Fruit fly (Drosophila melanogaster) whole organism, embryonic: ENCODE data around the gene CG4465.

Source experiments
- Antp ChIP-seq: fragments of 200-800 bp; sonication (Bioruptor generic); optimal IDR thresholded peaks from 3 replicates; lab custom pipeline; 2016; ENCODE audit warnings: missing biosample characterization, missing genetic modification characterization
- Atf6 ChIP-seq: fragments of 200-800 bp; sonication (Bioruptor generic); IDR thresholded peaks from 2 replicates; pipeline ENCODE4 v1.3.6; 2022; ENCODE audit warnings: missing biosample characterization, missing genetic modification characterization
- B-H1 ChIP-seq: fragments of 200-800 bp; sonication (Bioruptor generic); IDR thresholded peaks from 3 replicates; pipeline ENCODE4 v1.3.6; 2022; ENCODE audit warnings: missing biosample characterization, missing genetic modification characterization
- BtbVII ChIP-seq: fragments of 200-800 bp; sonication (Bioruptor generic); optimal IDR thresholded peaks from 3 replicates; lab custom pipeline; 2017; ENCODE audit warnings: missing biosample characterization, mild to moderate bottlenecking, missing genetic modification characterization
- CG10366 ChIP-seq: fragments of 200-800 bp; sonication (Bioruptor generic); IDR thresholded peaks from 2 replicates; pipeline ENCODE4 v1.3.6; 2022; ENCODE audit warnings: missing biosample characterization, missing genetic modification characterization
- CG11398 ChIP-seq: fragments of 200-800 bp; sonication (Bioruptor generic); optimal IDR thresholded peaks from 2 replicates; lab custom pipeline; 2016; ENCODE audit warnings: missing biosample characterization, missing genetic modification characterization
- CG11456 ChIP-seq: fragments of 200-800 bp; sonication (Bioruptor generic); IDR thresholded peaks from 3 replicates; pipeline ENCODE4 v1.3.6; 2022; ENCODE audit warnings: missing biosample characterization, missing genetic modification characterization
- CG14965 ChIP-seq: fragments of 200-800 bp; sonication (Bioruptor generic); optimal IDR thresholded peaks from 2 replicates; lab custom pipeline; 2016; ENCODE audit warnings: missing biosample characterization, missing genetic modification characterization, borderline replicate concordance
- CG15011 ChIP-seq: fragments of 200-800 bp; sonication (Bioruptor generic); optimal IDR thresholded peaks from 3 replicates; lab custom pipeline; 2018; ENCODE audit warnings: missing biosample characterization, mild to moderate bottlenecking, missing genetic modification characterization
- CG15514 ChIP-seq: fragments of 200-800 bp; sonication (Bioruptor generic); optimal IDR thresholded peaks from 3 replicates; lab custom pipeline; 2017; ENCODE audit warnings: missing biosample characterization, missing genetic modification characterization, mild to moderate bottlenecking, moderate library complexity, missing genetic modification reagents
- CG1602 ChIP-seq: fragments of 200-800 bp; sonication (Bioruptor generic); optimal IDR thresholded peaks from 3 replicates; lab custom pipeline; 2016; ENCODE audit warnings: missing biosample characterization, missing genetic modification characterization
- CG18476 ChIP-seq: fragments of 200-800 bp; sonication (Bioruptor generic); optimal IDR thresholded peaks from 2 replicates; lab custom pipeline; 2016; ENCODE audit warnings: missing biosample characterization, mild to moderate bottlenecking, missing genetic modification characterization
- CG2120 ChIP-seq: fragments of 200-800 bp; sonication (Bioruptor generic); optimal IDR thresholded peaks from 3 replicates; lab custom pipeline; 2016; ENCODE audit warnings: missing biosample characterization, missing genetic modification characterization
- CG30431 ChIP-seq: fragments of 200-800 bp; sonication (Bioruptor generic); optimal IDR thresholded peaks from 2 replicates; lab custom pipeline; 2017; ENCODE audit warnings: missing biosample characterization, missing genetic modification characterization
- CG32767 ChIP-seq: fragments of 200-800 bp; sonication (Bioruptor generic); IDR thresholded peaks from 2 replicates; pipeline ENCODE4 v1.3.6; 2022; ENCODE audit warnings: missing biosample characterization, missing genetic modification characterization
- CG5245 ChIP-seq: fragments of 200-800 bp; sonication (Bioruptor generic); optimal IDR thresholded peaks from 3 replicates; lab custom pipeline; 2016; ENCODE audit warnings: missing biosample characterization, missing genetic modification characterization
- CG6765 ChIP-seq: fragments of 200-800 bp; sonication (Bioruptor generic); optimal IDR thresholded peaks from 3 replicates; lab custom pipeline; 2017; ENCODE audit warnings: missing biosample characterization, mild to moderate bottlenecking, missing genetic modification characterization
- CG7839 ChIP-seq: fragments of 200-800 bp; sonication (Bioruptor generic); optimal IDR thresholded peaks from 3 replicates; lab custom pipeline; 2018; ENCODE audit warnings: missing biosample characterization, mild to moderate bottlenecking, missing genetic modification characterization, moderate library complexity
- Dbx ChIP-seq: fragments of 200-800 bp; sonication (Bioruptor generic); IDR thresholded peaks from 3 replicates; pipeline ENCODE4 v1.3.6; 2022; ENCODE audit warnings: missing biosample characterization, missing genetic modification characterization
- Deaf1 ChIP-seq: fragments of 200-800 bp; optimal IDR thresholded peaks from 3 replicates; lab custom pipeline; 2019; ENCODE audit warnings: missing biosample characterization, mild to moderate bottlenecking, missing genetic modification characterization, moderate library complexity
- HHEX ChIP-seq: fragments of 200-800 bp; sonication (Bioruptor generic); optimal IDR thresholded peaks from 3 replicates; lab custom pipeline; 2017; ENCODE audit warnings: missing biosample characterization, mild to moderate bottlenecking, missing genetic modification characterization, missing genetic modification reagents
- HmgD ChIP-seq: fragments of 200-800 bp; sonication (Bioruptor generic); optimal IDR thresholded peaks from 3 replicates; lab custom pipeline; 2016; ENCODE audit warnings: missing biosample characterization, missing genetic modification characterization
- Hmr ChIP-seq: fragments of 200-800 bp; sonication (Bioruptor generic); optimal IDR thresholded peaks from 3 replicates; lab custom pipeline; 2017; ENCODE audit warnings: mild to moderate bottlenecking, missing biosample characterization, missing genetic modification reagents, missing genetic modification characterization
- Med ChIP-seq: fragments of 200-800 bp; sonication (Bioruptor generic); peaks from one replicate; lab custom pipeline; 2016; ENCODE audit warnings: missing biosample characterization, missing genetic modification characterization, mild to moderate bottlenecking, inconsistent platforms, moderate library complexity
- Nf-YB ChIP-seq: fragments of 200-800 bp; sonication (Bioruptor generic); optimal IDR thresholded peaks from 3 replicates; lab custom pipeline; 2019; ENCODE audit warnings: missing biosample characterization, mild to moderate bottlenecking, missing genetic modification characterization, moderate library complexity
- aop ChIP-seq: fragments of 200-800 bp; sonication (Bioruptor generic); IDR thresholded peaks from 2 replicates; pipeline ENCODE4 v1.3.6; 2022; ENCODE audit warnings: missing biosample characterization, missing genetic modification characterization
- bbx ChIP-seq: fragments of 200-800 bp; sonication (Bioruptor generic); IDR thresholded peaks from 2 replicates; pipeline ENCODE4 v1.3.6; 2022; ENCODE audit warnings: missing biosample characterization, missing genetic modification characterization; ENCODE audit not compliant: partially characterized antibody
- bsh ChIP-seq, 2 experiments: fragments of 200-800 bp; sonication (Bioruptor generic); optimal IDR thresholded peaks; 2 replicates each; lab custom pipeline; 2017 to 2018; ENCODE audit warnings: mild to moderate bottlenecking in 2 of 2, missing biosample characterization in 2 of 2, missing genetic modification characterization in 2 of 2, moderate library complexity in 1 of 2
- cwo ChIP-seq: fragments of 200-800 bp; sonication (Bioruptor generic); optimal IDR thresholded peaks from 3 replicates; lab custom pipeline; 2017; ENCODE audit warnings: missing biosample characterization, missing genetic modification characterization, mild to moderate bottlenecking, moderate library complexity, missing genetic modification reagents
- dan ChIP-seq: fragments of 200-800 bp; sonication (Bioruptor generic); IDR thresholded peaks from 2 replicates; pipeline ENCODE4 v1.3.6; 2022; ENCODE audit warnings: missing biosample characterization, missing genetic modification characterization
- dysf ChIP-seq: fragments of 200-800 bp; sonication (Bioruptor generic); IDR thresholded peaks from 3 replicates; pipeline ENCODE4 v1.3.6; 2022; ENCODE audit warnings: missing biosample characterization, missing genetic modification characterization
- eyg ChIP-seq: fragments of 200-800 bp; sonication (Bioruptor generic); optimal IDR thresholded peaks from 3 replicates; lab custom pipeline; 2016; ENCODE audit warnings: missing biosample characterization, missing genetic modification characterization
- grn ChIP-seq: fragments of 200-800 bp; sonication (Bioruptor generic); optimal IDR thresholded peaks from 3 replicates; lab custom pipeline; 2017; ENCODE audit warnings: missing biosample characterization, missing genetic modification characterization
- insv ChIP-seq, 2 experiments: fragments of 200-800 bp; sonication (Bioruptor generic); optimal IDR thresholded peaks; 3 replicates each; lab custom pipeline; 2016 to 2018; ENCODE audit warnings: missing biosample characterization in 2 of 2, missing genetic modification characterization in 2 of 2
- jing ChIP-seq: fragments of 200-800 bp; sonication (Bioruptor generic); optimal IDR thresholded peaks from 2 replicates; lab custom pipeline; 2018; ENCODE audit warnings: missing biosample characterization, mild to moderate bottlenecking, missing genetic modification characterization
- klu ChIP-seq: fragments of 200-800 bp; sonication (Bioruptor generic); IDR thresholded peaks from 2 replicates; pipeline ENCODE4 v1.3.6; 2022; ENCODE audit warnings: missing biosample characterization, missing genetic modification characterization
- lilli ChIP-seq: fragments of 200-800 bp; sonication (Bioruptor generic); optimal IDR thresholded peaks from 3 replicates; lab custom pipeline; 2016; ENCODE audit warnings: missing biosample characterization, missing genetic modification characterization
- mirr ChIP-seq: fragments of 200-800 bp; sonication (Bioruptor generic); optimal IDR thresholded peaks from 3 replicates; lab custom pipeline; 2018; ENCODE audit warnings: missing biosample characterization, mild to moderate bottlenecking, missing genetic modification characterization
- org-1 ChIP-seq: fragments of 200-800 bp; sonication (Bioruptor generic); optimal IDR thresholded peaks from 2 replicates; lab custom pipeline; 2017; ENCODE audit warnings: missing biosample characterization, missing genetic modification characterization
- sens ChIP-seq: fragments of 200-800 bp; sonication (Bioruptor generic); peaks from one replicate; lab custom pipeline; 2016; ENCODE audit warnings: missing biosample characterization, missing genetic modification characterization
- sim ChIP-seq: fragments of 200-800 bp; sonication (Bioruptor generic); IDR thresholded peaks from 2 replicates; pipeline ENCODE4 v1.3.6; 2022; ENCODE audit warnings: missing biosample characterization, missing genetic modification characterization
- sima ChIP-seq: fragments of 200-800 bp; sonication (Bioruptor generic); optimal IDR thresholded peaks from 2 replicates; lab custom pipeline; 2016; ENCODE audit warnings: missing biosample characterization, missing genetic modification characterization
- slbo ChIP-seq: fragments of 200-800 bp; sonication (Bioruptor generic); IDR thresholded peaks from 2 replicates; pipeline ENCODE4 v1.3.6; 2022; ENCODE audit warnings: missing biosample characterization, missing genetic modification characterization
- stc ChIP-seq: fragments of 200-800 bp; sonication (Bioruptor generic); IDR thresholded peaks from 2 replicates; pipeline ENCODE4 v1.3.6; 2022; ENCODE audit warnings: missing biosample characterization, missing genetic modification characterization
- tna ChIP-seq: fragments of 200-800 bp; sonication (Bioruptor generic); IDR thresholded peaks from 2 replicates; pipeline ENCODE4 v1.3.6; 2022; ENCODE audit warnings: missing biosample characterization, missing genetic modification characterization; ENCODE audit not compliant: partially characterized antibody
- unpg ChIP-seq: fragments of 200-800 bp; sonication (Bioruptor generic); optimal IDR thresholded peaks from 3 replicates; lab custom pipeline; 2018; ENCODE audit warnings: missing biosample characterization, mild to moderate bottlenecking, missing genetic modification characterization, moderate library complexity
- wor ChIP-seq: fragments of 200-800 bp; sonication (Bioruptor generic); IDR thresholded peaks from 2 replicates; pipeline ENCODE4 v1.3.6; 2022; ENCODE audit warnings: missing biosample characterization, missing genetic modification characterization
- zf30C ChIP-seq: fragments of 200-800 bp; sonication (Bioruptor generic); optimal IDR thresholded peaks from 3 replicates; lab custom pipeline; 2018; ENCODE audit warnings: missing biosample characterization, mild to moderate bottlenecking, missing genetic modification characterization

Gene CG4465

dm6 chr3R:19928544-19928943 lies 10.9 kb upstream of the CG4465 start, which contains the start of gene CG4459:
TSS of gene CG4459 (minus strand) at chr3R:19928644.
- TF ChIP-seq CG11398 (GFP tag; lab: Kevin White, UChicago): no peak
- TF ChIP-seq stc (GFP tag; lab: Robert Waterston, UW): no peak
- no peak for TF ChIP-seq BtbVII (GFP tag; lab: Kevin White, UChicago)
- TF ChIP-seq CG14965 (GFP tag; lab: Kevin White, UChicago): no peak
- no peak for TF ChIP-seq CG1602 (GFP tag; lab: Kevin White, UChicago)
- TF ChIP-seq Deaf1 (tag; lab: Kevin White, UChicago): no peak
- no peak for TF ChIP-seq mirr (GFP tag; lab: Kevin White, UChicago)
- TF ChIP-seq jing (GFP tag; lab: Kevin White, UChicago): no peak
- no peak for TF ChIP-seq bsh (GFP tag; optimal IDR thresholded peaks at IDR 0.05; lab: Kevin White, UChicago)
- TF ChIP-seq klu: no peak
- TF ChIP-seq CG32767: no peak
- TF ChIP-seq CG5245: no peak
- no peak for TF ChIP-seq aop (GFP tag; lab: Robert Waterston, UW)
- no peak for TF ChIP-seq unpg (GFP tag; lab: Kevin White, UChicago)
- TF ChIP-seq, all 482 proteins: peak for 0

dm6 chr3R:19925271-19925670 lies 7.6 kb upstream of the CG4465 start, which contains the start of gene CG4462:
TSS of gene CG4462 (minus strand) at chr3R:19925371.
- peak in 1 of 2 experiments; percentile 20 for TF ChIP-seq insv (GFP tag; optimal IDR thresholded peaks at IDR 0.05; lab: Kevin White, UChicago)
- no peak for TF ChIP-seq Nf-YB (GFP tag; lab: Kevin White, UChicago)
- TF ChIP-seq, all 482 proteins: peak for 1

DNA sequence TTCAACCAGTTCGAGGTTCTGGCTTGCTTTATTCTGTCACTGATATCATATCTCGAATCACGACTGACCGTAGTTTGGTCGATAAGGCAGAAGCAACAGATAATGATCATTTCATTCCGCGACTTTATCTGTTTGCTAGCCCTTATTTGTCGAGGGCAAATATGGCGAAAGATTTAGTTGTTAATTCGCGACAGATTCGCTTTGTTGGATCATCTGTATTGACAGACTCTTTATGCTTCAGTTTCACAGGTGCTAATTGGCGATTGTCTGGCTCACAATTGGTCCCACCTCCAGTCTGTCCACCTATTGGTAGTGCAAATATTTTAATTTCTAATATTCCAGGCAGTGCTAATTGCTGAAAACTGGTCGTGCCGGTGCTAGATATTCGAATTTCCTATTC lies 6.7 kb upstream of the CG4465 start:
- peak; percentile 45 for TF ChIP-seq CG15514
- no peak for TF ChIP-seq wor (GFP tag; lab: Robert Waterston, UW)
- no peak for TF ChIP-seq zf30C (GFP tag; lab: Kevin White, UChicago)
- TF ChIP-seq eyg: peak; percentile 13
- TF ChIP-seq lilli (GFP tag; lab: Kevin White, UChicago): no peak
- peak; percentile 36 for TF ChIP-seq BtbVII (GFP tag; lab: Kevin White, UChicago)
- no peak for TF ChIP-seq CG18476 (GFP tag; lab: Kevin White, UChicago)
- no peak for TF ChIP-seq bbx (GFP tag; lab: Robert Waterston, UW)
- TF ChIP-seq sim (GFP tag; lab: Robert Waterston, UW): no peak
- peak; percentile 14 for TF ChIP-seq grn (GFP tag; lab: Kevin White, UChicago)
- peak; percentile 8 for TF ChIP-seq cwo (GFP tag; lab: Kevin White, UChicago)
- no peak for TF ChIP-seq CG10366 (GFP tag; lab: Robert Waterston, UW)
- TF ChIP-seq Dbx (GFP tag; lab: Robert Waterston, UW): 0 out of 3 replicates have a peak, but pooled peaks have one; percentile 28
- TF ChIP-seq Atf6 (GFP tag; lab: Robert Waterston, UW): peak; percentile 62
- no peak for TF ChIP-seq B-H1
- no peak for TF ChIP-seq jing (GFP tag; lab: Kevin White, UChicago)
- TF ChIP-seq org-1 (GFP tag; lab: Kevin White, UChicago): peak; percentile 2
- peak; percentile 90 for TF ChIP-seq Med (GFP tag; lab: Kevin White, UChicago)
- TF ChIP-seq CG30431 (GFP tag; lab: Kevin White, UChicago): no peak
- peak; percentile 42 for TF ChIP-seq CG15011 (GFP tag; lab: Kevin White, UChicago)
- no peak for TF ChIP-seq sima (GFP tag; lab: Kevin White, UChicago)
- TF ChIP-seq Hmr (GFP tag; lab: Kevin White, UChicago): peak; percentile 66
- peak; percentile 33 for TF ChIP-seq HHEX (GFP tag; lab: Kevin White, UChicago)
- no peak for TF ChIP-seq slbo (GFP tag; lab: Robert Waterston, UW)
- TF ChIP-seq Antp (GFP tag; lab: Kevin White, UChicago): no peak
- no peak for TF ChIP-seq dan
- TF ChIP-seq dysf (GFP tag; lab: Robert Waterston, UW): no peak
- TF ChIP-seq tna (GFP tag; lab: Robert Waterston, UW): no peak
- peak; percentile 56 for TF ChIP-seq sens
- TF ChIP-seq CG11456 (GFP tag; lab: Robert Waterston, UW): no peak
- TF ChIP-seq CG6765 (GFP tag; lab: Kevin White, UChicago): peak; percentile 48
- no peak for TF ChIP-seq CG7839
- peak; percentile 48 for TF ChIP-seq CG2120
- TF ChIP-seq HmgD (GFP tag; lab: Kevin White, UChicago): no peak
